Worm (Caenorhabditis elegans) whole organism, young adult: ENCODE measurements around the gene rad-54.L2.
A peak's percentile ranks its signal among the peaks of the same experiment; 100 is the strongest.

Experiments used
- B0019.2 ChIP-seq: fragments of 200-800 bp; sonication (Bioruptor generic); conservative IDR thresholded peaks from 2 replicates; pipeline ENCODE4 v1.3.6; 2022; ENCODE audit warnings: missing genetic modification reagents, missing genetic modification characterization, missing compliant biosample characterization
- B0336.3 ChIP-seq: fragments of 200-800 bp; sonication (Bioruptor generic); IDR thresholded peaks from 2 replicates; pipeline ENCODE4 v1.3.6; 2022; ENCODE audit warnings: missing genetic modification characterization, missing compliant biosample characterization
- D2030.7 ChIP-seq: fragments of 200-800 bp; sonication (Bioruptor generic); IDR thresholded peaks from 2 replicates; pipeline ENCODE4 v1.3.6; 2022; ENCODE audit warnings: missing genetic modification reagents, missing genetic modification characterization, missing compliant biosample characterization
- F10E7.11 ChIP-seq: sonication (generic microtip); optimal IDR thresholded peaks from 2 replicates; lab custom pipeline; 2017; ENCODE audit warnings: mild to moderate bottlenecking, missing genetic modification characterization, moderate library complexity, missing compliant biosample characterization
- F23B12.7 ChIP-seq: sonication (generic microtip); optimal IDR thresholded peaks from 2 replicates; lab custom pipeline; 2017; ENCODE audit warnings: missing genetic modification characterization, mild to moderate bottlenecking, missing compliant biosample characterization, antibody characterized with exemption, moderate library complexity; ENCODE audit not compliant: insufficient read depth
- F49E8.2 ChIP-seq: sonication (generic microtip); optimal IDR thresholded peaks from 3 replicates; lab custom pipeline; 2017; ENCODE audit warnings: missing genetic modification characterization, mild to moderate bottlenecking, missing compliant biosample characterization, antibody characterized with exemption, moderate library complexity; ENCODE audit not compliant: insufficient read depth
- K12H6.12 ChIP-seq: fragments of 200-800 bp; sonication (Bioruptor generic); optimal IDR thresholded peaks from 2 replicates; lab custom pipeline; 2018; ENCODE audit warnings: mild to moderate bottlenecking, missing genetic modification characterization, missing compliant biosample characterization
- Y95B8A.8 ChIP-seq: fragments of 200-800 bp; sonication (Bioruptor generic); IDR thresholded peaks from 2 replicates; pipeline ENCODE4 v1.3.6; 2022; ENCODE audit warnings: missing genetic modification reagents, missing genetic modification characterization, missing compliant biosample characterization
- akir-1 ChIP-seq: fragments of 200-800 bp; sonication (Bioruptor generic); optimal IDR thresholded peaks from 2 replicates; lab custom pipeline; 2018; ENCODE audit warnings: mild to moderate bottlenecking, missing genetic modification characterization, moderate library complexity, missing compliant biosample characterization
- aptf-2 ChIP-seq: fragments of 200-800 bp; sonication (Bioruptor generic); conservative IDR thresholded peaks from 2 replicates; pipeline ENCODE4 v1.3.6; 2022; ENCODE audit warnings: missing genetic modification reagents, missing genetic modification characterization, missing compliant biosample characterization
- attf-5 ChIP-seq: fragments of 200-800 bp; sonication (Bioruptor generic); optimal IDR thresholded peaks from 2 replicates; lab custom pipeline; 2018; ENCODE audit warnings: mild to moderate bottlenecking, missing genetic modification characterization, missing compliant biosample characterization
- attf-6 ChIP-seq: fragments of 200-800 bp; sonication (Bioruptor generic); IDR thresholded peaks from 2 replicates; pipeline ENCODE4 v1.3.6; 2022; ENCODE audit warnings: missing genetic modification reagents, missing genetic modification characterization, missing compliant biosample characterization
- cebp-1 ChIP-seq, 2 experiments: fragments of 200-800 bp in 1 of 2; sonication (Bioruptor generic) in 1 of 2; sonication (generic microtip) in 1 of 2; IDR thresholded peaks in 1 of 2; optimal IDR thresholded peaks in 1 of 2; 2 replicates each; pipeline versions ENCODE4 v1.3.6 to Lab custom; 2017 to 2022; ENCODE audit warnings: missing compliant biosample characterization in 2 of 2, missing genetic modification characterization in 2 of 2, mild to moderate bottlenecking in 1 of 2, missing genetic modification reagents in 1 of 2, moderate library complexity in 1 of 2
- ceh-58 ChIP-seq: fragments of 200-800 bp; sonication (Bioruptor generic); IDR thresholded peaks from 2 replicates; pipeline ENCODE4 v1.3.6; 2022; ENCODE audit warnings: missing genetic modification characterization, missing compliant biosample characterization
- ceh-79 ChIP-seq: sonication (generic microtip); optimal IDR thresholded peaks from 2 replicates; lab custom pipeline; 2017; ENCODE audit warnings: mild to moderate bottlenecking, missing genetic modification characterization, missing compliant biosample characterization
- ceh-91 ChIP-seq: fragments of 200-800 bp; sonication (Bioruptor generic); IDR thresholded peaks from 2 replicates; pipeline ENCODE4 v1.3.6; 2022; ENCODE audit warnings: missing genetic modification reagents, missing genetic modification characterization, missing compliant biosample characterization
- die-1 ChIP-seq: sonication (generic microtip); optimal IDR thresholded peaks from 2 replicates; lab custom pipeline; 2016; ENCODE audit warnings: missing genotype, mild to moderate bottlenecking, missing genetic modification characterization, missing compliant biosample characterization
- dox-1 ChIP-seq: fragments of 200-800 bp; sonication (Bioruptor generic); IDR thresholded peaks from 2 replicates; pipeline ENCODE4 v1.3.6; 2022; ENCODE audit warnings: missing genetic modification reagents, missing genetic modification characterization, missing compliant biosample characterization
- dpl-1 ChIP-seq: fragments of 150-350 bp; optimal IDR thresholded peaks from 2 replicates; lab custom pipeline; 2014; ENCODE audit warnings: missing biosample characterization, missing genetic modification reagents, missing genetic modification characterization
- fkh-3 ChIP-seq: sonication (generic microtip); optimal IDR thresholded peaks from 2 replicates; lab custom pipeline; 2016; ENCODE audit warnings: mild to moderate bottlenecking, missing genetic modification characterization, missing compliant biosample characterization
- him-1 ChIP-seq: sonication (generic microtip); optimal IDR thresholded peaks from 2 replicates; lab custom pipeline; 2016; ENCODE audit warnings: missing genotype, missing genetic modification reagents, missing genetic modification characterization, missing compliant biosample characterization
- hmg-1.2 ChIP-seq: fragments of 200-800 bp; sonication (Bioruptor generic); IDR thresholded peaks from 2 replicates; pipeline ENCODE4 v1.3.6; 2022; ENCODE audit warnings: missing genetic modification reagents, missing genetic modification characterization, missing compliant biosample characterization
- hrde-1 ChIP-seq: sonication (generic microtip); optimal IDR thresholded peaks from 2 replicates; lab custom pipeline; 2016; ENCODE audit warnings: missing genetic modification characterization, mild to moderate bottlenecking, missing compliant biosample characterization, moderate library complexity, missing genotype, missing genetic modification reagents, borderline replicate concordance
- lin-26 ChIP-seq: fragments of 200-800 bp; sonication (Bioruptor generic); IDR thresholded peaks from 2 replicates; pipeline ENCODE4 v1.3.6; 2022; ENCODE audit warnings: missing genetic modification reagents, missing genetic modification characterization, missing compliant biosample characterization
- lir-1 ChIP-seq: fragments of 200-800 bp; sonication (Bioruptor generic); conservative IDR thresholded peaks from 2 replicates; pipeline ENCODE4 v1.3.6; 2022; ENCODE audit warnings: missing genetic modification reagents, missing genetic modification characterization, missing compliant biosample characterization
- lsl-1 ChIP-seq: fragments of 200-800 bp; sonication (Bioruptor generic); optimal IDR thresholded peaks from 2 replicates; lab custom pipeline; 2018; ENCODE audit warnings: mild to moderate bottlenecking, missing genetic modification characterization, moderate library complexity, missing compliant biosample characterization
- madf-6 ChIP-seq: fragments of 200-800 bp; sonication (Bioruptor generic); IDR thresholded peaks from 2 replicates; pipeline ENCODE4 v1.3.6; 2022; ENCODE audit warnings: missing genetic modification reagents, missing genetic modification characterization, missing compliant biosample characterization
- mxl-1 ChIP-seq: sonication (generic microtip); optimal IDR thresholded peaks from 2 replicates; lab custom pipeline; 2016; ENCODE audit warnings: missing genetic modification characterization, missing compliant biosample characterization
- nhr-120 ChIP-seq: fragments of 200-800 bp; sonication (Bioruptor generic); IDR thresholded peaks from 2 replicates; pipeline ENCODE4 v1.3.6; 2022; ENCODE audit warnings: missing genetic modification characterization, missing compliant biosample characterization
- nhr-90 ChIP-seq: sonication (generic microtip); optimal IDR thresholded peaks from 2 replicates; lab custom pipeline; 2016; ENCODE audit warnings: missing genotype, mild to moderate bottlenecking, missing genetic modification characterization, missing compliant biosample characterization
- rec-8 ChIP-seq, 2 experiments: sonication (generic microtip); optimal IDR thresholded peaks; 2 replicates each; lab custom pipeline; 2016; ENCODE audit warnings: mild to moderate bottlenecking in 2 of 2, missing genetic modification characterization in 2 of 2, missing genetic modification reagents in 2 of 2, missing genotype in 2 of 2, missing biosample characterization in 1 of 2, missing compliant biosample characterization in 1 of 2, moderate library complexity in 1 of 2
- repo-1 ChIP-seq: sonication (generic microtip); optimal IDR thresholded peaks from 2 replicates; lab custom pipeline; 2017; ENCODE audit warnings: mild to moderate bottlenecking, missing genetic modification characterization, missing compliant biosample characterization
- sdz-38 ChIP-seq: sonication (generic microtip); optimal IDR thresholded peaks from 2 replicates; lab custom pipeline; 2016; ENCODE audit warnings: missing genotype, missing genetic modification characterization, missing compliant biosample characterization
- snpc-3.4 ChIP-seq: sonication (generic microtip); optimal IDR thresholded peaks from 2 replicates; lab custom pipeline; 2017; ENCODE audit warnings: missing genetic modification characterization, mild to moderate bottlenecking, missing compliant biosample characterization, antibody characterized with exemption, moderate library complexity, missing genotype, missing genetic modification reagents
- snpc-4 ChIP-seq, 5 experiments: fragments of 150-350 bp in 1 of 5; sonication (generic microtip) in 4 of 5; optimal IDR thresholded peaks; 2 replicates each; lab custom pipeline; 2014 to 2018; ENCODE audit warnings: missing genetic modification characterization in 5 of 5, missing biosample characterization in 3 of 5, antibody characterized with exemption in 2 of 5, mild to moderate bottlenecking in 2 of 5, missing compliant biosample characterization in 2 of 5, missing genotype in 2 of 5, moderate library complexity in 2 of 5, missing genetic modification reagents in 1 of 5
- somi-1 ChIP-seq: fragments of 200-800 bp; sonication (Bioruptor generic); optimal IDR thresholded peaks from 2 replicates; lab custom pipeline; 2018; ENCODE audit warnings: mild to moderate bottlenecking, missing genetic modification characterization, missing compliant biosample characterization
- tbp1 ChIP-seq: fragments of 200-800 bp; sonication (Bioruptor generic); optimal IDR thresholded peaks from 2 replicates; lab custom pipeline; 2018; ENCODE audit warnings: mild to moderate bottlenecking, missing genetic modification characterization, missing compliant biosample characterization
- tbx-9 ChIP-seq: sonication (generic microtip); optimal IDR thresholded peaks from 2 replicates; lab custom pipeline; 2016; ENCODE audit warnings: borderline replicate concordance, missing genetic modification characterization, inconsistent platforms, missing compliant biosample characterization
- unc-62 ChIP-seq: fragments of 150-350 bp; optimal IDR thresholded peaks from 2 replicates; lab custom pipeline; 2014; ENCODE audit warnings: missing biosample characterization, missing genetic modification reagents, missing genetic modification characterization
- zfh-2 ChIP-seq: fragments of 200-800 bp; sonication (Bioruptor generic); conservative IDR thresholded peaks from 2 replicates; pipeline ENCODE4 v1.3.6; 2022; ENCODE audit warnings: missing genetic modification reagents, missing genetic modification characterization, missing compliant biosample characterization
- ztf-22 ChIP-seq: fragments of 200-800 bp; sonication (Bioruptor generic); optimal IDR thresholded peaks from 2 replicates; lab custom pipeline; 2018; ENCODE audit warnings: mild to moderate bottlenecking, missing genetic modification characterization, moderate library complexity, missing compliant biosample characterization

Gene rad-54.L2

ce11 chrIV:8891131-8891530 is 2.7 kb upstream of the rad-54.L2 start, which contains the start of gene spr-2 (continued):
- no peak for TF ChIP-seq akir-1 (GFP tag; lab: Kevin White, UChicago)
- no peak for TF ChIP-seq somi-1 (GFP tag; lab: Kevin White, UChicago)
- peak; percentile 84 for TF ChIP-seq attf-5 (GFP tag; lab: Kevin White, UChicago)
- no peak for TF ChIP-seq F49E8.2 (tag; lab: Kevin White, UChicago)
- no peak for TF ChIP-seq mxl-1
- TF ChIP-seq tbx-9 = no peak
- TF ChIP-seq unc-62 = no peak
- peak; percentile 42 for TF ChIP-seq lsl-1 (GFP tag; lab: Kevin White, UChicago)
- peak; percentile 55 for TF ChIP-seq dox-1 (GFP tag; lab: Robert Waterston, UW)
- peak; percentile 10; the same call in 1 of the 2 replicates for TF ChIP-seq D2030.7 (GFP tag; lab: Robert Waterston, UW)
- TF ChIP-seq zfh-2 (GFP tag; lab: Robert Waterston, UW) = no peak
- no peak for TF ChIP-seq die-1 (tag; lab: Kevin White, UChicago)
- TF ChIP-seq ceh-91 (GFP tag; lab: Robert Waterston, UW) = no peak
- TF ChIP-seq B0336.3 = peak; percentile 49
- peak; percentile 54 for TF ChIP-seq K12H6.12 (tag; lab: Kevin White, UChicago)
- TF ChIP-seq ztf-22 (GFP tag; lab: Kevin White, UChicago) = no peak
- no peak for TF ChIP-seq lir-1
- no peak for TF ChIP-seq ceh-58 (GFP tag; lab: Robert Waterston, UW)
- TF ChIP-seq rec-8 (tag; optimal IDR thresholded peaks at IDR 0.05; lab: Kevin White, UChicago) = no peak
- TF ChIP-seq repo-1 (tag; lab: Kevin White, UChicago) = peak; percentile 30
- no peak for TF ChIP-seq ceh-79 (tag; lab: Kevin White, UChicago)
- TF ChIP-seq F10E7.11 = no peak

ce11 chrIV:8892558-8892957 is 1.3 kb upstream of the rad-54.L2 start, which contains the start of gene C27B7.2:
C27B7.2 (plus strand) TSS chrIV:8892858.
- 0 out of 2 replicates have a peak, but pooled peaks have one; percentile 21 for TF ChIP-seq Y95B8A.8 (GFP tag; lab: Robert Waterston, UW)
- TF ChIP-seq madf-6 (GFP tag; lab: Robert Waterston, UW) = peak; percentile 29; the same call in 1 of the 2 replicates
- no peak for TF ChIP-seq F23B12.7 (tag; lab: Kevin White, UChicago)
- TF ChIP-seq lin-26 (GFP tag; lab: Robert Waterston, UW) = 0 out of 2 replicates have a peak, but pooled peaks have one; percentile 9

ce11 chrIV:8901346-8901745 is 7.5 kb downstream of the rad-54.L2 start, which contains the start of gene C27B7.5:
C27B7.5 (plus strand) TSS chrIV:8901646.
- TF ChIP-seq snpc-4 (GFP tag; optimal IDR thresholded peaks at IDR 0.05; lab: Kevin White, UChicago) (no peak), snpc-4 (tag; optimal IDR thresholded peaks at IDR 0.05; lab: Kevin White, UChicago) (peak in 1 of 4 experiments; percentile 20), sdz-38 (tag; lab: Kevin White, UChicago) (no peak), tbp1 (GFP tag; lab: Kevin White, UChicago) (no peak), D2030.7 (GFP tag; lab: Robert Waterston, UW) (0 out of 2 replicates have a peak, but pooled peaks have one; percentile 17), hrde-1 (peak; percentile 35), repo-1 (tag; lab: Kevin White, UChicago) (no peak), attf-6 (no peak), Y95B8A.8 (GFP tag; lab: Robert Waterston, UW) (no peak), madf-6 (GFP tag; lab: Robert Waterston, UW) (no peak; the same call in 1 of the 2 replicates), hmg-1.2 (GFP tag; lab: Robert Waterston, UW) (0 out of 2 replicates have a peak, but pooled peaks have one; percentile 8), cebp-1 (GFP tag; IDR thresholded peaks at IDR 0.05; lab: Robert Waterston, UW) (no peak), cebp-1 (tag; optimal IDR thresholded peaks at IDR 0.05; lab: Kevin White, UChicago) (peak; percentile 31), die-1 (tag; lab: Kevin White, UChicago) (no peak), snpc-3.4 (peak; percentile 9), nhr-120 (GFP tag; lab: Robert Waterston, UW) (no peak), lsl-1 (GFP tag; lab: Kevin White, UChicago) (peak; percentile 5), B0019.2 (no peak), him-1 (tag; lab: Kevin White, UChicago) (peak; percentile 22), aptf-2 (GFP tag; lab: Robert Waterston, UW) (no peak), fkh-3 (no peak), tbx-9 (no peak), dpl-1 (GFP tag; lab: Kevin White, UChicago) (no peak), nhr-90 (tag; lab: Kevin White, UChicago) (no peak)
